Worm (Caenorhabditis elegans): Measurements from ENCODE around the gene sqt-3.
A peak's percentile ranks its signal among the peaks of the same experiment; 100 is the strongest.

The sqt-3 gene

DNA sequence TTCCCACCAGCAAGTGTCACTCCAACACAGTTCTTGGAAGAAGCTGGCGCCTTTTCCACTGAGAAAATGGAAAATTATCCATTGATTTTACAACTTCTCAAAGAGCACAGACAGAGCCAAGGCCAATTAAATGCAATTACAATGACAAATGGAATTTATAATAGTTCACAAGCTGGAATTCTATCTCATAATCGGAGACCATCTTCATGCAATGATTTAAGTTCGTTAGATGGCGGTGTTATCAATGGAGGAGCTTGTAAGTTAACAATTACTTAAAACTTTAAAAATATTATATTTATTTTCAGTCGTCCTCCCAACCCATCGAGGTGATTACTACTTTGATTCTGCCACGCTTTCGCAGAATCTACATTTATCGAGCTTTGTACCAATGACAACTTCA is 46.9 kb upstream of the sqt-3 start:
- TF ChIP-seq F39B2.1 (GFP tag; IDR thresholded peaks at IDR 0.05) (no peak), nfya-1 (tag; optimal IDR thresholded peaks at IDR 0.05; ENCODE audit: borderline replicate concordance, insufficient read depth) (no peak), ceh-27 (GFP tag; optimal IDR thresholded peaks at IDR 0.05) (no peak), B0019.2 (GFP tag; conservative IDR thresholded peaks at IDR 0.05) (no peak), attf-3 (GFP tag; conservative IDR thresholded peaks at IDR 0.05) (no peak), bed-1 (GFP tag; IDR thresholded peaks at IDR 0.05) (no peak), lin-26 (GFP tag; IDR thresholded peaks at IDR 0.05) (no peak), lsl-1 (GFP tag; optimal IDR thresholded peaks at IDR 0.05) (no peak), zfh-2 (GFP tag; conservative IDR thresholded peaks at IDR 0.05) (no peak), F55B11.4 (tag; optimal IDR thresholded peaks at IDR 0.05; ENCODE audit: borderline replicate concordance, insufficient read depth) (no peak), F10E7.11 (tag; optimal IDR thresholded peaks at IDR 0.05) (no peak), rec-8 (tag; optimal IDR thresholded peaks at IDR 0.05) (no peak), T07F8.4 (tag; optimal IDR thresholded peaks at IDR 0.05) (no peak), snpc-3.4 (tag; optimal IDR thresholded peaks at IDR 0.05) (no peak), F57A8.1 (GFP tag; optimal IDR thresholded peaks at IDR 0.05) (no peak), nfya-2 (GFP tag; IDR thresholded peaks at IDR 0.05) (no peak), snpc-1.1 (tag; optimal IDR thresholded peaks at IDR 0.05; ENCODE audit: insufficient read depth) (no peak), xnd-1 (tag; optimal IDR thresholded peaks at IDR 0.05) (no peak)

DNA sequence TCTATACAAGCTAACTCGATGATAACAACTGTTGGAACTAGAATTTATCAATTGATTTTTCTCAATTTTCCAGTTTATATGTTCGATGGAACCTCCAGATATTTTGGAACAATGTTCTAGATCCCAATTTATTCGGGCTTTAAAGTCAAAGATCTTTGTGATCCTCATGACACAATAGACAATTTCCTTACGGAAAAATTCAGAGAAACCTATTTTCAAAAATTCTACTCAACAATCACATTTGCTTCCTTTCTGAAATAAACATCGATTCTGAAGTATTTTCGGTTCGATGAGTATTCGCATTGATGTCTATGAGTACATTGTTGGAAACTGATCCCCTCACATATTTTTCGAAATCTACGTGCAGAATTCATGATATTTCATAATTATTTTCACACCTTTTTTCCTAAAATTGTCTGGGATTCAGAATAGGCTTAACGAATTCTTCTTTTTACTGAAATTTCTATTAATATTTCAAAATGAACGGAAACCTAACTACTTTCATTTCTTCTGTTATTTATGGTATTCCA is 45.5 kb upstream of the sqt-3 start, which contains the start of gene srg-45:
Gene srg-45, plus strand, starts transcription at position 480 of the 530 bp plus-strand sequence.
- TF ChIP-seq ceh-100 (GFP tag; IDR thresholded peaks at IDR 0.05): no peak
- no peak for TF ChIP-seq attf-6 (GFP tag; IDR thresholded peaks at IDR 0.05)
- TF ChIP-seq nhr-80 (tag; optimal IDR thresholded peaks at IDR 0.05): no peak
- peak; percentile 51 for TF ChIP-seq repo-1 (tag; optimal IDR thresholded peaks at IDR 0.05)
- no peak for TF ChIP-seq nfya-2 (GFP tag; IDR thresholded peaks at IDR 0.05)
- TF ChIP-seq B0336.3 (GFP tag; IDR thresholded peaks at IDR 0.05): no peak
- no peak for TF ChIP-seq F57A8.1 (GFP tag; optimal IDR thresholded peaks at IDR 0.05)
- TF ChIP-seq snpc-1.1 (tag; optimal IDR thresholded peaks at IDR 0.05; ENCODE audit: insufficient read depth): no peak
- peak; percentile 2 for TF ChIP-seq lin-40 (tag; optimal IDR thresholded peaks at IDR 0.05)
- no peak for TF ChIP-seq sea-2 (GFP tag; IDR thresholded peaks at IDR 0.05)
- TF ChIP-seq snpc-3.4 (tag; optimal IDR thresholded peaks at IDR 0.05): no peak
- TF ChIP-seq snpc-1.3 (tag; optimal IDR thresholded peaks at IDR 0.05; ENCODE audit: insufficient read depth): no peak
- TF ChIP-seq mxl-1 (tag; optimal IDR thresholded peaks at IDR 0.05): no peak
- no peak for TF ChIP-seq cebp-1 (GFP tag; IDR thresholded peaks at IDR 0.05)
- TF ChIP-seq cebp-1 (tag; optimal IDR thresholded peaks at IDR 0.05): peak; percentile 9
- TF ChIP-seq hsf-1 (GFP tag; IDR thresholded peaks at IDR 0.05): no peak
- TF ChIP-seq tbp1 (GFP tag; optimal IDR thresholded peaks at IDR 0.05): no peak
- TF ChIP-seq F49E8.2 (tag; optimal IDR thresholded peaks at IDR 0.05; ENCODE audit: insufficient read depth): no peak
- no peak for TF ChIP-seq ceh-27 (GFP tag; optimal IDR thresholded peaks at IDR 0.05)
- TF ChIP-seq ets-4 (GFP tag; optimal IDR thresholded peaks at IDR 0.05): no peak
- TF ChIP-seq hrde-1 (tag; optimal IDR thresholded peaks at IDR 0.05; ENCODE audit: borderline replicate concordance): no peak
- TF ChIP-seq madf-6 (GFP tag; IDR thresholded peaks at IDR 0.05): no peak
- TF ChIP-seq ceh-91 (GFP tag; IDR thresholded peaks at IDR 0.05): no peak
